Fruit fly (Drosophila melanogaster): ENCODE results near the gene ft.

Gene ft

dm6 chr2L:4221354-4222001, at the start of gene ft:
TSS of gene ft (minus strand) at chr2L:4221796.
- TF ChIP-seq EcR (GFP tag; optimal IDR thresholded peaks at IDR 0.05) (no peak), CG8478 (optimal IDR thresholded peaks at IDR 0.05) (no peak), psq (optimal IDR thresholded peaks at IDR 0.05) (no peak), usp (GFP tag; optimal IDR thresholded peaks at IDR 0.05) (no peak), pan (optimal IDR thresholded peaks at IDR 0.05) (no peak), Dll (optimal IDR thresholded peaks at IDR 0.05) (no peak)

DNA sequence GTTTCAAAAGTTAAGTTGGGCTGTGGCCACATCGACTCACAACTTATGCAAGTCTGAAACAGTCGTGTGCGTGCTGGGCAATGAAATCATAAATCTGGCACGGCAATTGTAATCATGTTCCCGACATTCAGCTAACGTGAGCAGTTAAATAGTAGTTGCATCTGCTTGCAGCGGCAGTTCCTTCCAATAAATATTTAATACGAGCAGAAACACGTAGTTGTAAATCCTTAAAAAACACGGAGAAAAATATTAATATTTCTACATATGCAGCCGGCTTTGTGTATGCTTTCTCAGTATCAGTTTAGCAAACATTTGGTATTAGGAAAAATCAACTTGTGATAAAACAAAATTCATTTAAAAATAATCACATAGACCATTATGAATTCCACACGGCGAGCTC, 35.7 kb upstream of the ft start, which contains the start of gene CG15425:
TSS of gene CG15425 (plus strand) at position 301 of the 400 bp plus-strand sequence.
- TF ChIP-seq pan (optimal IDR thresholded peaks at IDR 0.05) (no peak), psq (optimal IDR thresholded peaks at IDR 0.05) (no peak), EcR (GFP tag; optimal IDR thresholded peaks at IDR 0.05) (no peak), Dll (optimal IDR thresholded peaks at IDR 0.05) (no peak), CG8478 (optimal IDR thresholded peaks at IDR 0.05) (no peak), usp (GFP tag; optimal IDR thresholded peaks at IDR 0.05) (no peak)

DNA sequence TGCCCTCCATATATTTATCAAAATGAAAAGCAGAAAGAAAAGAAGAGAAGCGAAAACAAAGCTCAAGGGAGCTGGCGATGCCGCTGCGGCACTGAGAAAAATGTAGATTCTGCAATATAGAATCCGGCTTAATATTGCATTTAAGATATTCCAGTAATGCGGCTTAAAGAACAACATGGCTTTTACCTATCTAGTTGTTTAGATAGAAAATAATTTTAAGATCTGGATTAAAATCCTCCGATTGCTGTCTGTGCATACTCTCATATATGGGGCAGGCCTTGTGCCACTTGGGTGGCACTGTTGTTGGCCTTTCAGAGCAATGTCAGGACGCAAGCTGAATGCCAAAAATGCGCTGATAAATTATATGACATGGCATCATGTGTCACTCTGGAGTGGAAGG, 33.3 kb upstream of the ft start:
- TF ChIP-seq psq (optimal IDR thresholded peaks at IDR 0.05) (no peak), EcR (GFP tag; optimal IDR thresholded peaks at IDR 0.05) (no peak), Dll (optimal IDR thresholded peaks at IDR 0.05) (no peak)

dm6 chr2L:4252832-4253473, 31.4 kb upstream of the ft start:
- TF ChIP-seq Dll (optimal IDR thresholded peaks at IDR 0.05) (no peak), pan (optimal IDR thresholded peaks at IDR 0.05) (no peak), usp (GFP tag; optimal IDR thresholded peaks at IDR 0.05) (no peak), psq (optimal IDR thresholded peaks at IDR 0.05) (no peak), EcR (GFP tag; optimal IDR thresholded peaks at IDR 0.05) (no peak), CG8478 (optimal IDR thresholded peaks at IDR 0.05) (no peak)

DNA sequence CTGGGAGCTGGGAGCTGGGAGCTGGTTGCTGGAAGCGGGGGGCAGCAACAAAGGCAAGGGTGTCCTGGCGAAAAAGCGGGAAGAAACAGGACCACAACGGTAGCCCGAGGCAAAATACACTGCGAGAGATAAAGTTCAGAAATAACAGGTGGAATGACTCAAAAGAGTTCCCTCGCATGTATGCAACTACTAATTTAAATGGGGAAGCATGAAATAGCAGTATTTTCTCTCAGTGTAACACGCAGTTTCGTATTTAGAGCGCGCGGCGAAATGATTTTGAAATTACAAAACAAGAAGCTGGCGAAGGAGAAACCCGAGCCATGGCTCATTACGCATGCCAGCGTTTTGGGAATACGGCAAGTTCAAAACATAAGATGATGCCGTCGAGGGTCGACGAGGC, 26.7 kb upstream of the ft start:
- no peak for TF ChIP-seq usp (GFP tag; optimal IDR thresholded peaks at IDR 0.05)
- TF ChIP-seq EcR (GFP tag; optimal IDR thresholded peaks at IDR 0.05) = no peak
- no peak for TF ChIP-seq Dll (optimal IDR thresholded peaks at IDR 0.05)
- no peak for TF ChIP-seq psq (optimal IDR thresholded peaks at IDR 0.05)
- TF ChIP-seq pan (optimal IDR thresholded peaks at IDR 0.05) = no peak
- TF ChIP-seq CG8478 (optimal IDR thresholded peaks at IDR 0.05) = no peak

- no peak for TF ChIP-seq EcR (GFP tag; optimal IDR thresholded peaks at IDR 0.05)
- TF ChIP-seq Dll (optimal IDR thresholded peaks at IDR 0.05) = no peak
- no peak for TF ChIP-seq psq (optimal IDR thresholded peaks at IDR 0.05)
- TF ChIP-seq CG8478 (optimal IDR thresholded peaks at IDR 0.05) = no peak
- TF ChIP-seq usp (GFP tag; optimal IDR thresholded peaks at IDR 0.05) = no peak
- TF ChIP-seq pan (optimal IDR thresholded peaks at IDR 0.05) = no peak
Measured at dm6 chr2L:4246376-4246775, 24.8 kb upstream of the ft start.

dm6 chr2L:4241513-4241912, 19.9 kb upstream of the ft start:
- TF ChIP-seq usp (GFP tag; optimal IDR thresholded peaks at IDR 0.05) (no peak), psq (optimal IDR thresholded peaks at IDR 0.05) (no peak)

DNA sequence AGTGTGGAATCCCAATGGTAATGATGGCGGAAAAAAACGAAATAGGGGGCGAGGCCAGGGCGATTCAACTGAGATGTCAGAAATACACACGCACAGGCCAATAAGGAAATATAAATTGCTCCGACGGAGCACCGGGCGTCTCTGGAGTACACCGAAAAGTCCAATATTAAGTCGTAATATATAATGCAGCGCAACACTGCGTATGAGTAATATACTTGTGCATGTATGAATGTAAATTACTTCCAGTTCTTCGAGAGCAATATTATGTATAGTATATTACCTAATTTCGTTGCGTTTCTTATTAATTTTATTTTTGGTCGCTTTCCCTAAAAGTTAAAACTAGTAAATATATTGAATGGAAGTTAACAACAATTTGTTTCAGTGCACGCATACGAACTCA, 9.0 kb upstream of the ft start:
- TF ChIP-seq pan (optimal IDR thresholded peaks at IDR 0.05) (no peak), usp (GFP tag; optimal IDR thresholded peaks at IDR 0.05) (no peak), Dll (optimal IDR thresholded peaks at IDR 0.05) (no peak), CG8478 (optimal IDR thresholded peaks at IDR 0.05) (no peak), psq (optimal IDR thresholded peaks at IDR 0.05) (no peak), EcR (GFP tag; optimal IDR thresholded peaks at IDR 0.05) (no peak)

- no peak for TF ChIP-seq psq (optimal IDR thresholded peaks at IDR 0.05)
- TF ChIP-seq Dll (optimal IDR thresholded peaks at IDR 0.05) = no peak
- no peak for TF ChIP-seq CG8478 (optimal IDR thresholded peaks at IDR 0.05)
- no peak for TF ChIP-seq EcR (GFP tag; optimal IDR thresholded peaks at IDR 0.05)
- TF ChIP-seq usp (GFP tag; optimal IDR thresholded peaks at IDR 0.05) = no peak
- no peak for TF ChIP-seq pan (optimal IDR thresholded peaks at IDR 0.05)
Measured at dm6 chr2L:4227546-4227945, 6.0 kb upstream of the ft start, which contains the start of gene RpL40. TSS of gene RpL40 (plus strand) at chr2L:4227699.

DNA sequence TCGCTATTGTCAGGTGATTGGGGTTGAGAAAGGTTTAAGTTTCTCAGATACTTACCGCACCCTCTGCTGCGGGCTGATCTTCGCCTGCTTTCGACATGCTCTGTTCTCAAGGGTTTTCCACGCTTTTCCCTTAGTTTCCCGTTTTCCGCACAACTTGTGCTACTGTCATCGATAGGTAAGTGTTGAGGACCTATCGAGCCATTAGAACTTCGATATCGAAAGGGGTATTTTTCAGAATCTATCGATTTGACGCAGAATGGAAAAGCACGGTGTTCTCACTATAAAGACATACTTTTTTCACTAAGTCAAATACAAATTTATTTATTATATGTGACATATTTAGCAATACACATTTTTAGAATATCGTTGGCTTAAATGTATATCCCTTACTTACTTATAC, 5.2 kb upstream of the ft start, which contains the start of gene CG3702:
TSS of gene CG3702 (minus strand) at position 306 of the 400 bp plus-strand sequence.
- TF ChIP-seq usp (GFP tag; optimal IDR thresholded peaks at IDR 0.05) = no peak
- no peak for TF ChIP-seq pan (optimal IDR thresholded peaks at IDR 0.05)
- no peak for TF ChIP-seq Dll (optimal IDR thresholded peaks at IDR 0.05)

dm6 chr2L:4224158-4224799, 2.7 kb upstream of the ft start:
- TF ChIP-seq CG8478 (optimal IDR thresholded peaks at IDR 0.05) = no peak
- TF ChIP-seq psq (optimal IDR thresholded peaks at IDR 0.05) = no peak
- no peak for TF ChIP-seq pan (optimal IDR thresholded peaks at IDR 0.05)
- no peak for TF ChIP-seq EcR (GFP tag; optimal IDR thresholded peaks at IDR 0.05)
- TF ChIP-seq Dll (optimal IDR thresholded peaks at IDR 0.05) = no peak
- no peak for TF ChIP-seq usp (GFP tag; optimal IDR thresholded peaks at IDR 0.05)

- TF ChIP-seq pan (optimal IDR thresholded peaks at IDR 0.05) (no peak), EcR (GFP tag; optimal IDR thresholded peaks at IDR 0.05) (no peak), psq (optimal IDR thresholded peaks at IDR 0.05) (no peak), CG8478 (optimal IDR thresholded peaks at IDR 0.05) (no peak), Dll (optimal IDR thresholded peaks at IDR 0.05) (no peak), usp (GFP tag; optimal IDR thresholded peaks at IDR 0.05) (no peak)
Measured at dm6 chr2L:4222921-4223279, 1.3 kb upstream of the ft start.

Measured in whole organism.